Fruit fly (Drosophila melanogaster): ENCODE measurements around the gene Atg16.

Gene Atg16

DNA sequence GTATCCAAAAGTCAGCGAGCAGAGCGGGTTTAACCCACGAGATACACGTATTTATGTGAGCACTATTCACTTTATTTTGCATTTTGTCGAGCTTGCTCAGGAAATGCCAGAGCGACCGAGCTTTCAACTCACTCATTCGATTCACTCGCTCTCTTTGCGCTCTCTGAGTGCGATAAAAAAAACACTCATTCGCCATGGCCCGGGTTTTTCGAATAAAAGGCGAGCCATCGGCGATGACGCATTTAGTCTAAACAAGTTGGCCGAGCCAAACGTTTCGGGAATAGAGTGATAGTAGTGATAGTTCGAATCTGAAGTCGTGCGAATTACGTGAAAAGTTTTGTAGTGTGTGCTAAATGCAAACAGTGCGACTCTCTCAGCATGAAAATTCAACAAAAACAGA is 52.5 kb downstream of the Atg16 start (continued):
- peak in 1 of 2 experiments; percentile 26 for TF ChIP-seq bsh (GFP tag; optimal IDR thresholded peaks at IDR 0.05)
- TF ChIP-seq CG13894 (tag; optimal IDR thresholded peaks at IDR 0.05) = peak; percentile 63
- TF ChIP-seq CG3847 (GFP tag; IDR thresholded peaks at IDR 0.05) = no peak
- no peak for TF ChIP-seq pan (optimal IDR thresholded peaks at IDR 0.05)
- peak in 1 of 2 experiments; percentile 26 for TF ChIP-seq pan (GFP tag; optimal IDR thresholded peaks at IDR 0.05 in 1 of 2, IDR thresholded peaks at IDR 0.05 in 1 of 2)
- peak; percentile 74 for TF ChIP-seq Deaf1 (tag; optimal IDR thresholded peaks at IDR 0.05)
- TF ChIP-seq dmrt99B (tag; optimal IDR thresholded peaks at IDR 0.05) = peak; percentile 24
- peak; percentile 64 for TF ChIP-seq Med (GFP tag)
- TF ChIP-seq dmrt11E (tag; optimal IDR thresholded peaks at IDR 0.05) = no peak
- TF ChIP-seq lbe (GFP tag; optimal IDR thresholded peaks at IDR 0.05) = peak; percentile 40
- peak; percentile 42 for TF ChIP-seq sens (GFP tag)
- TF ChIP-seq PHDP (tag; optimal IDR thresholded peaks at IDR 0.05) = peak; percentile 29
- TF ChIP-seq Dip2 (GFP tag; IDR thresholded peaks at IDR 0.05) = no peak
- TF ChIP-seq Rx (GFP tag; IDR thresholded peaks at IDR 0.05) = no peak
- peak; percentile 94 for TF ChIP-seq Jarid2 (GFP tag; optimal IDR thresholded peaks at IDR 0.05)
- no peak for TF ChIP-seq croc (GFP tag; conservative IDR thresholded peaks at IDR 0.05)
- peak; percentile 45 for TF ChIP-seq Meics (GFP tag; optimal IDR thresholded peaks at IDR 0.05)
- TF ChIP-seq CG13287 (GFP tag; IDR thresholded peaks at IDR 0.05; ENCODE audit: partially characterized antibody) = peak; percentile 63
- peak; percentile 22 for TF ChIP-seq tap (tag; optimal IDR thresholded peaks at IDR 0.05)
- TF ChIP-seq lab (GFP tag; optimal IDR thresholded peaks at IDR 0.05) = peak; percentile 65
- TF ChIP-seq prd (optimal IDR thresholded peaks at IDR 0.05) = no peak
- no peak for TF ChIP-seq prd (GFP tag; IDR thresholded peaks at IDR 0.05)
- peak; percentile 10 for TF ChIP-seq CG6254 (GFP tag; optimal IDR thresholded peaks at IDR 0.05)
- peak; percentile 50 for TF ChIP-seq CG13296 (GFP tag; optimal IDR thresholded peaks at IDR 0.05)
- TF ChIP-seq TFAM (GFP tag; optimal IDR thresholded peaks at IDR 0.05) = no peak
- TF ChIP-seq CG18599 (GFP tag; optimal IDR thresholded peaks at IDR 0.05) = peak; percentile 46
- peak; percentile 64 for TF ChIP-seq CG34224 (GFP tag; IDR thresholded peaks at IDR 0.05; ENCODE audit: partially characterized antibody)
- TF ChIP-seq CG11504 (tag; optimal IDR thresholded peaks at IDR 0.05) = peak; percentile 25
- TF ChIP-seq CG4328 (GFP tag; optimal IDR thresholded peaks at IDR 0.05) = peak; percentile 10
- TF ChIP-seq ERR (GFP tag; optimal IDR thresholded peaks at IDR 0.05) = peak; percentile 16
- TF ChIP-seq CrebB (tag; optimal IDR thresholded peaks at IDR 0.05) = peak; percentile 47
- TF ChIP-seq CG31365 (tag; optimal IDR thresholded peaks at IDR 0.05) = peak; percentile 41
- peak; percentile 61 for TF ChIP-seq NFAT (GFP tag; IDR thresholded peaks at IDR 0.05)
- peak; percentile 38 for TF ChIP-seq Fer3 (tag; optimal IDR thresholded peaks at IDR 0.05)
- TF ChIP-seq mirr (GFP tag; optimal IDR thresholded peaks at IDR 0.05) = peak; percentile 66
- peak; percentile 82 for TF ChIP-seq CG15514 (GFP tag; optimal IDR thresholded peaks at IDR 0.05)
- TF ChIP-seq Opbp (GFP tag; IDR thresholded peaks at IDR 0.05; ENCODE audit: partially characterized antibody) = peak; percentile 29; the same call in 2 of the 3 replicates
- peak; percentile 55 for TF ChIP-seq Atf3 (GFP tag; optimal IDR thresholded peaks at IDR 0.05)
- TF ChIP-seq CG33213 (GFP tag; optimal IDR thresholded peaks at IDR 0.05) = no peak
- peak; percentile 69 for TF ChIP-seq abd-A (tag; optimal IDR thresholded peaks at IDR 0.05)
- TF ChIP-seq CG3281 (GFP tag; optimal IDR thresholded peaks at IDR 0.05) = peak; percentile 17
- TF ChIP-seq so (GFP tag; IDR thresholded peaks at IDR 0.05) = 0 out of 3 replicates have a peak, but pooled peaks have one; percentile 29
- no peak for TF ChIP-seq CG8089 (GFP tag; optimal IDR thresholded peaks at IDR 0.05)
- TF ChIP-seq CG2199 (GFP tag; IDR thresholded peaks at IDR 0.05) = no peak
- TF ChIP-seq CG1233 (GFP tag; optimal IDR thresholded peaks at IDR 0.05) = peak; percentile 12
- TF ChIP-seq gcm (GFP tag; optimal IDR thresholded peaks at IDR 0.05) = peak; percentile 10
- TF ChIP-seq CG10274 (GFP tag; optimal IDR thresholded peaks at IDR 0.05) = no peak
- TF ChIP-seq CG10147 (GFP tag; optimal IDR thresholded peaks at IDR 0.05) = peak; percentile 2
- peak; percentile 98 for TF ChIP-seq z (GFP tag; IDR thresholded peaks at IDR 0.05)
- no peak for TF ChIP-seq CG43689 (GFP tag; IDR thresholded peaks at IDR 0.05)

Measured in whole organism, embryonic.